Worm (Caenorhabditis elegans): ENCODE measurements around the gene DC2.5.

DC2.5 gene

DNA sequence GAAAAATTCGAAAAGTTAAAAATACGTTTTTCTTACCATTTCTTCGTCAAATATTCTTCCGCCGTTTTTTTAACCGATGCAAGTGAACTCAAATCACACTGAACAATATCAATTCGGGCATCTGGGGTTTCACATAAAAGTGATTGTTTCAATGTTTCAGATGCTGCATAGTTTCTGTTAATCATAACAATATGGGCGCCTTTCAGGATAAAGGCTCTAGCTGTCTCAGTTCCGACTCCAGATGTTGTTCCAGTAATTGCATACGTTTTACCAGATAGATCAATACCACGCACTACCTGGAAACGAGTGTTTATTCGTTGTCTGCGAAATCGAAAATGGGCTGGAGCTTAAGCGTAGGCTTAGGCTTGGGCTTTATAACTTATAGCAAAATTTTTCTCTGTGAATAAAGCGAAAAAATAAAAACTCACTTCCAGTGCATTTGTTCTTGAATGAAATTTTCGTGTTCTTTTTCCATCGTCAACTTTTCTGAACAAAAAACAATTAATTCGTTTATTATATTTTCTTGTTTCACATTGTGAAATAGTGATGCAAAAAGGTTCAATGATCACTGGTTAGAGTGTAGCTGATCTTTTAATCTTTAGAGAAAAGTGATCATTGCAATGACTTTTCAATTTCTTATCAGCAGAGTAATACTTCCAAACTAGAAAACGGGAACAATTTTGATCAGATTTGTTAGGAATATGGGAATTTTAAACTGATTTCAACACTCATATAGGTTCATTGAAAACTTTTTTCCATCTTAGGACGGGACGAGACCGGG lies 1.0 kb downstream of the DC2.5 start:
- TF ChIP-seq nhr-237 (tag; optimal IDR thresholded peaks at IDR 0.05) (no peak), nhr-10 (tag; optimal IDR thresholded peaks at IDR 0.05) (no peak), nhr-129 (tag; optimal IDR thresholded peaks at IDR 0.05) (peak; percentile 79), nhr-6 (tag; optimal IDR thresholded peaks at IDR 0.05) (no peak), crh-2 (tag; optimal IDR thresholded peaks at IDR 0.05) (peak; percentile 8), gmeb-1 (tag; optimal IDR thresholded peaks at IDR 0.05) (peak; percentile 26), sma-9 (GFP tag; optimal IDR thresholded peaks at IDR 0.05) (peak; percentile 66), sma-9 (tag; optimal IDR thresholded peaks at IDR 0.05) (no peak), ZK546.5 (tag; optimal IDR thresholded peaks at IDR 0.05) (no peak), lsy-2 (tag; optimal IDR thresholded peaks at IDR 0.05) (peak in 1 of 2 experiments; percentile 13), fos-1 (tag; optimal IDR thresholded peaks at IDR 0.05) (peak; percentile 36)

DNA sequence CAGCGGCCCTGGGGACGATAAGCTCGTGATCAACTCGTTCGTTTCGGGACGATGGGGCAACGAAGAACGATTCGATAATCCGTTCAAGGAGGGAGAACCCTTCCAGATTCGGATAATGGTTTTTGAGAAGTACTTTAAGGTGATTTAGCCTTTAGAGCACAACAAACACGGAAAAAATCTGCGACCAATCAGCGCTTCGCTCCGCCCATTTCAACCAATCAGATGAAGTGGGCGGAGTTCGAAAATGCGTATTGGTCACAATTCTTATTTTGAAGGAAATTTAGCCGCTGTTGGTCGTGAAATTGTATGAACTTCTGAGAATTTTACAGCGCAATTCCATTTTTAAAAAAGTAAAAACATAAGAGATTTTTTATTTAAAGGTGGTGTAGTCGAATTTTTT lies 5.8 kb downstream of the DC2.5 start:
- TF ChIP-seq C34F6.9 (tag; optimal IDR thresholded peaks at IDR 0.05) = no peak

DNA sequence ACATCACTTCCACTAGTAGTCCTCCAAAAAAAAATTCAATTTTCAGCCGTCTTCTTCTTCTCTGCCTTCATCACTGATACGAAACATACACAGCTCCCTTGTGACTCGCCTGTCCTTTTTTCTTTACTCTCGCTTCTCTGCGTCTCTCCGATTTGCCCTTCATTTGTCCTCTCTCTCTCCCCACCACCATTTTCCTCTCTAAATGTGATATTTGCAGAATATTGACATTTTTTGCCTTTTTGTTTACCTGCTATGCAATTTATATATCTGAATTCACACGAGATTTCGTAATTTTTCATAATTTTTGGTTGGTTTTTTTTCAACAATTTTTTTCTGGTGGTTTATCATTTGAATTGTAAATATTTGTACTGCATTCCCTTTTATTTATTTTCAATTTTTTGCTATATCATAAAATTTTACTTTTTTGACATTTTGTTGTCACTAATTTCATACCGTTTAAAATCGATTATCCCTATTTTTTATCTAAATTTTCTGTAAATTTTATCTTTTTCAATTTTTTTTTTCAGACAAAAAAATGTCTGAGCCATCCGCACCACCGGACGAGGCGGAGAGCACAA lies 8.6 kb downstream of the DC2.5 start, which contains the start of gene lec-12:
lec-12 (plus strand) TSS at position 528 of the 578 bp plus-strand sequence.
- no peak for TF ChIP-seq nhr-10 (tag; optimal IDR thresholded peaks at IDR 0.05)
- no peak for TF ChIP-seq lin-13 (GFP tag; optimal IDR thresholded peaks at IDR 0.05)
- TF ChIP-seq fos-1 (tag; optimal IDR thresholded peaks at IDR 0.05) = peak; percentile 12
- TF ChIP-seq Y55F3AM.14 (GFP tag; optimal IDR thresholded peaks at IDR 0.05) = no peak
- peak; percentile 67 for TF ChIP-seq nhr-129 (tag; optimal IDR thresholded peaks at IDR 0.05)
- no peak for TF ChIP-seq peb-1 (tag; optimal IDR thresholded peaks at IDR 0.05)
- TF ChIP-seq skn-1 (tag; optimal IDR thresholded peaks at IDR 0.05) = no peak
- no peak for TF ChIP-seq nhr-25 (tag; optimal IDR thresholded peaks at IDR 0.05)
- peak; percentile 6 for TF ChIP-seq crh-2 (tag; optimal IDR thresholded peaks at IDR 0.05)
- peak; percentile 14 for TF ChIP-seq gmeb-1 (tag; optimal IDR thresholded peaks at IDR 0.05)

DNA sequence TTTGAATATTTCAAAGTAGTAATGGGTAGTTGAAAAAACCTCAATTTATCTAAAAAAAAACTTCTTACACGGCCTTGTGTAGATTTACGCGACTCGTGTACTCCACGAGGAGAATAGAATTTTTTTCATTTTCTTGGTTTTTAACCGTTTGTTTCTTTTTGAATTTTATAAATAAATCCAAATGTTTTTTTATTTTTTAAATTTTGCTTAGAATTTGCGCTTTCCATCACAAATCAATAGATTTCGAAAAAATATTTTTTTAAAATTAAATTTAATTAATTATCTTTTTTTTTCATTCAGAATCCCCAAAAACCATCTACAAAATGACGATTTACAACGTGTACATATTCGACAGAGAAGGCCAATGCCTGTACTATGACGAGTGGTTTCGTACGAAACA lies 11.3 kb downstream of the DC2.5 start, which contains the start of gene trpp-1:
trpp-1 (plus strand) TSS at position 301 of the 400 bp plus-strand sequence.
- no peak for TF ChIP-seq zag-1 (tag; optimal IDR thresholded peaks at IDR 0.05)
- no peak for TF ChIP-seq peb-1 (tag; optimal IDR thresholded peaks at IDR 0.05)
- no peak for TF ChIP-seq skn-1 (tag; optimal IDR thresholded peaks at IDR 0.05)
- no peak for TF ChIP-seq crh-2 (tag; optimal IDR thresholded peaks at IDR 0.05)
- TF ChIP-seq lsy-2 (tag; optimal IDR thresholded peaks at IDR 0.05) = no peak
- TF ChIP-seq ztf-1 (GFP tag; conservative IDR thresholded peaks at IDR 0.05) = no peak
- no peak for TF ChIP-seq Y55F3AM.14 (GFP tag; optimal IDR thresholded peaks at IDR 0.05)
- TF ChIP-seq mdl-1 (tag; optimal IDR thresholded peaks at IDR 0.05) = no peak
- no peak for TF ChIP-seq sem-4 (tag; optimal IDR thresholded peaks at IDR 0.05)
- no peak for TF ChIP-seq ama-1 (optimal IDR thresholded peaks at IDR 0.05)
- TF ChIP-seq unc-62 (GFP tag; optimal IDR thresholded peaks at IDR 0.05) = no peak
- no peak for TF ChIP-seq alr-1 (tag; optimal IDR thresholded peaks at IDR 0.05)
- no peak for TF ChIP-seq C34F6.9 (tag; optimal IDR thresholded peaks at IDR 0.05)
- TF ChIP-seq ceh-82 (tag; optimal IDR thresholded peaks at IDR 0.05) = no peak
- TF ChIP-seq lin-13 (GFP tag; optimal IDR thresholded peaks at IDR 0.05) = no peak
- TF ChIP-seq nhr-23 (tag; optimal IDR thresholded peaks at IDR 0.05) = no peak

DNA sequence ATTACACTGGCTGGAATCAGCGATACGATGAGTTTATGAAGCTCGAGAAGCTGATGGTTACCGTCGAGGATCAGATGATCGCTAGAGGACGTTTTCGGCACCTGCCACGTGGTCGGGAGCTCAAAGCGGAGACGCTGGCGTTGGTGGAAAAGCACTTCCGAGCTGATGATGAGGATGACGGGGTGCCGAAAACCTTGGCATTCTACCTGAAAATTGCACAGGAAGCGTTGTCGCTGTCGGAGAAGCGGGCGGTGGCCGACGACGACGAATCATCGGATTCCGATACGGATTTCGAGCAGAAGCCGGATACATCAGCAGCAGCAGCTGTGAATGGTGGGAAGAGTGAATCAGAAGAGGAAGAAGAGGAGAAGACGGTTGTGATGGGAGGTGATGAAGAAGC lies 17.8 kb downstream of the DC2.5 start:
- TF ChIP-seq sma-3 (GFP tag; optimal IDR thresholded peaks at IDR 0.05) = no peak
- TF ChIP-seq gmeb-1 (tag; optimal IDR thresholded peaks at IDR 0.05) = no peak
- TF ChIP-seq crh-2 (tag; optimal IDR thresholded peaks at IDR 0.05) = no peak
- TF ChIP-seq nhr-6 (tag; optimal IDR thresholded peaks at IDR 0.05) = no peak
- no peak for TF ChIP-seq ceh-16 (tag; optimal IDR thresholded peaks at IDR 0.05)

DNA sequence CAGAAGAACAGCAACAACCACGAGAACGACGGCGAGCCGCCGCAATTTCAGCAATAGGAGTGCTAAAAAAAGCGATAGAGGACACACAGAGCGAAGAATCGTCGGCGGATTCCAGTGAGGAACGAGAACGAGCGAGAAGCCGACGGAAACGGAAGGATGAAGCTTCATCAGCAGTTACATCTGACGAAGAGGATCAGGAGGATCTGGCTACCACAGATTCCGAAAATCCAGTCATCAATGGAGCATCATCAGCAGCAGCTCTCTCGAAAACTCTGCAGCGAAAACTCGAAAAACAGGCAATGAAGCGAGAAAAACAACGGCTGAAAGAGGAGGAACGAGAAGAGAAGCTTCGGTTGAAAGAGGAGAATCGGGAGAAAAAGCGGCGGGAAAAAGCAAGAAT lies 23.2 kb downstream of the DC2.5 start:
- TF ChIP-seq sem-4 (tag; optimal IDR thresholded peaks at IDR 0.05) (no peak), unc-55 (GFP tag; optimal IDR thresholded peaks at IDR 0.05) (no peak), nhr-11 (tag; optimal IDR thresholded peaks at IDR 0.05) (no peak), mab-5 (tag; optimal IDR thresholded peaks at IDR 0.05) (no peak), ZK546.5 (tag; optimal IDR thresholded peaks at IDR 0.05) (no peak), fos-1 (tag; optimal IDR thresholded peaks at IDR 0.05) (no peak)

Measured in whole organism, L2 larva.